Fruit fly (Drosophila melanogaster) whole organism, wandering third instar larva: Measurements from ENCODE around the gene CG8671.

Experiments used
- Dfd ChIP-seq: fragments of >200 bp; optimal IDR thresholded peaks from 2 replicates; lab custom pipeline; 2017; ENCODE audit warnings: missing biosample characterization, missing genetic modification characterization
- Dif ChIP-seq: fragments of 200-275, 200-300 bp; sonication (Bioruptor generic); optimal IDR thresholded peaks from 2 replicates; lab custom pipeline; 2018; ENCODE audit warnings: missing biosample characterization, missing genetic modification characterization; ENCODE audit not compliant: partially characterized antibody
- Hnf4 ChIP-seq: fragments of 200-800 bp; sonication (Bioruptor generic); optimal IDR thresholded peaks from 2 replicates; lab custom pipeline; 2016; ENCODE audit warnings: missing biosample characterization, mild to moderate bottlenecking, missing genetic modification characterization
- Hr78 ChIP-seq: fragments of >200 bp; optimal IDR thresholded peaks from 2 replicates; lab custom pipeline; 2017; ENCODE audit warnings: missing biosample characterization, missing genetic modification characterization
- Jra ChIP-seq: sonication (Bioruptor generic); optimal IDR thresholded peaks from 2 replicates; lab custom pipeline; 2016; ENCODE audit warnings: missing biosample characterization, missing genetic modification characterization
- Myc ChIP-seq: fragments of >200 bp; optimal IDR thresholded peaks from 2 replicates; lab custom pipeline; 2017
- Vsx2 ChIP-seq: fragments of 200-300, 225-300 bp; sonication (Bioruptor generic); optimal IDR thresholded peaks from 2 replicates; lab custom pipeline; 2018; ENCODE audit warnings: missing biosample characterization, missing genetic modification characterization; ENCODE audit not compliant: partially characterized antibody
- br ChIP-seq: fragments of 200-800 bp; sonication (Bioruptor generic); optimal IDR thresholded peaks from 2 replicates; lab custom pipeline; 2016; ENCODE audit warnings: missing biosample characterization, missing genetic modification characterization
- dsf ChIP-seq: sonication (Bioruptor generic); optimal IDR thresholded peaks from 2 replicates; lab custom pipeline; 2016; ENCODE audit warnings: missing biosample characterization, missing genetic modification characterization, borderline replicate concordance
- jim ChIP-seq: fragments of 175-275, 200-325 bp; sonication (Bioruptor generic); optimal IDR thresholded peaks from 2 replicates; lab custom pipeline; 2016; ENCODE audit warnings: missing biosample characterization, mild to moderate bottlenecking, missing genetic modification characterization
- psq ChIP-seq: fragments of 200-800 bp; sonication (Bioruptor generic); optimal IDR thresholded peaks from 3 replicates; lab custom pipeline; 2017; ENCODE audit warnings: missing biosample characterization, mild to moderate bottlenecking, missing genetic modification characterization, moderate library complexity
- tai ChIP-seq: sonication (Bioruptor generic); optimal IDR thresholded peaks from 2 replicates; lab custom pipeline; 2016; ENCODE audit warnings: missing biosample characterization, missing genetic modification characterization
- usp ChIP-seq: fragments of >200 bp; optimal IDR thresholded peaks from 2 replicates; lab custom pipeline; 2017; ENCODE audit warnings: missing biosample characterization, missing genetic modification characterization
- woc ChIP-seq: sonication (Bioruptor generic); optimal IDR thresholded peaks from 2 replicates; lab custom pipeline; 2016; ENCODE audit warnings: missing biosample characterization, mild to moderate bottlenecking, missing genetic modification characterization

- no peak for TF ChIP-seq Hr78 (GFP tag; lab: Kevin White, UChicago)
- TF ChIP-seq woc = no peak
- no peak for TF ChIP-seq Dfd (GFP tag; lab: Kevin White, UChicago)
- TF ChIP-seq jim (GFP tag; lab: Kevin White, UChicago) = no peak
- no peak for TF ChIP-seq br (GFP tag; lab: Kevin White, UChicago)
- no peak for TF ChIP-seq Myc (lab: Kevin White, UChicago)
- TF ChIP-seq dsf = no peak
- TF ChIP-seq tai (GFP tag; lab: Kevin White, UChicago) = no peak
- no peak for TF ChIP-seq Dif
- no peak for TF ChIP-seq Hnf4 (GFP tag; lab: Kevin White, UChicago)
- TF ChIP-seq psq (GFP tag; lab: Kevin White, UChicago) = no peak
- no peak for TF ChIP-seq Jra (GFP tag; lab: Kevin White, UChicago)
- no peak for TF ChIP-seq Vsx2 (GFP tag; lab: Kevin White, UChicago)
- no peak for TF ChIP-seq usp (GFP tag; lab: Kevin White, UChicago)
Measured at dm6 chr2L:21290434-21290833, 27.7 kb downstream of the CG8671 start, which contains the start of gene Gr39a.
